Worm (Caenorhabditis elegans) whole organism, midembryonic: ENCODE results near the gene msp-152.

Source experiments
- T22C8.4 ChIP-seq: fragments of 200-800 bp; sonication (Bioruptor generic); IDR thresholded peaks from 2 replicates; pipeline ENCODE4 v1.3.6; 2022; ENCODE audit warnings: missing genetic modification characterization, missing compliant biosample characterization
- cog-1 ChIP-seq: sonication (generic microtip); optimal IDR thresholded peaks from 2 replicates; lab custom pipeline; 2016; ENCODE audit warnings: missing genetic modification characterization, missing compliant biosample characterization
- flt-1 ChIP-seq: fragments of 200-800 bp; sonication (Bioruptor generic); IDR thresholded peaks from 2 replicates; pipeline ENCODE4 v1.3.6; 2022; ENCODE audit warnings: missing genetic modification characterization, missing compliant biosample characterization
- med-1 ChIP-seq: sonication (generic microtip); optimal IDR thresholded peaks from 2 replicates; lab custom pipeline; 2017; ENCODE audit warnings: missing genetic modification characterization, mild to moderate bottlenecking, missing compliant biosample characterization, antibody characterized with exemption, missing genetic modification reagents; ENCODE audit not compliant: insufficient read depth
- tab-1 ChIP-seq: fragments of 200-800 bp; sonication (Bioruptor generic); IDR thresholded peaks from 2 replicates; pipeline ENCODE4 v1.3.6; 2022; ENCODE audit warnings: missing genetic modification characterization, missing compliant biosample characterization
- ztf-23 ChIP-seq: fragments of 200-800 bp; sonication (Bioruptor generic); IDR thresholded peaks from 2 replicates; pipeline ENCODE4 v1.3.6; 2022; ENCODE audit warnings: missing genetic modification reagents, missing genetic modification characterization, missing compliant biosample characterization
- ztf-29 ChIP-seq: fragments of 200-800 bp; sonication (Bioruptor generic); IDR thresholded peaks from 2 replicates; pipeline ENCODE4 v1.3.6; 2022; ENCODE audit warnings: missing genetic modification reagents, missing genetic modification characterization, missing compliant biosample characterization

ce11 chrII:4942397-4942796, 9.6 kb downstream of the msp-152 start:
- TF ChIP-seq med-1 (peak; percentile 27), ztf-23 (GFP tag; lab: Robert Waterston, UW) (peak; percentile 80), cog-1 (peak; percentile 71), T22C8.4 (GFP tag; lab: Robert Waterston, UW) (peak; percentile 42), ztf-29 (peak; percentile 90), tab-1 (GFP tag; lab: Robert Waterston, UW) (peak; percentile 88), flt-1 (GFP tag; lab: Robert Waterston, UW) (peak; percentile 93)
